Fruit fly (Drosophila melanogaster): ENCODE data around the gene CG31988.

CG31988 gene

dm6 chr2L:21202702-21203101 is at the start of gene CG31988:
CG31988 (minus strand) TSS chr2L:21202802.
- TF ChIP-seq lola (GFP tag; optimal IDR thresholded peaks at IDR 0.05) (no peak), N (GFP tag; optimal IDR thresholded peaks at IDR 0.05) (no peak), Rel (GFP tag; optimal IDR thresholded peaks at IDR 0.05) (no peak), Rel (tag; optimal IDR thresholded peaks at IDR 0.05) (no peak), dsf (GFP tag; optimal IDR thresholded peaks at IDR 0.05; ENCODE audit: borderline replicate concordance) (no peak), CG32264 (GFP tag; optimal IDR thresholded peaks at IDR 0.05) (no peak), foxo (GFP tag; optimal IDR thresholded peaks at IDR 0.05) (no peak), tai (GFP tag; optimal IDR thresholded peaks at IDR 0.05) (no peak), psq (GFP tag; optimal IDR thresholded peaks at IDR 0.05) (no peak), Hr83 (GFP tag; optimal IDR thresholded peaks at IDR 0.05; ENCODE audit: poor library complexity, severe bottlenecking) (no peak), br (GFP tag; optimal IDR thresholded peaks at IDR 0.05) (no peak), GATAd (GFP tag; optimal IDR thresholded peaks at IDR 0.05) (no peak), h (GFP tag; optimal IDR thresholded peaks at IDR 0.05) (no peak), sv (GFP tag; optimal IDR thresholded peaks at IDR 0.05) (no peak), usp (GFP tag; optimal IDR thresholded peaks at IDR 0.05) (no peak)

dm6 chr2L:21251750-21252149 is 49.1 kb upstream of the CG31988 start:
- TF ChIP-seq Hnf4 (GFP tag; optimal IDR thresholded peaks at IDR 0.05) = no peak
- no peak for TF ChIP-seq Rel (GFP tag; optimal IDR thresholded peaks at IDR 0.05)
- TF ChIP-seq Rel (tag; optimal IDR thresholded peaks at IDR 0.05) = peak; percentile 47
- TF ChIP-seq Hr83 (GFP tag; optimal IDR thresholded peaks at IDR 0.05; ENCODE audit: poor library complexity, severe bottlenecking) = no peak

dm6 chr2L:21250519-21251336 is 48.1 kb upstream of the CG31988 start:
- TF ChIP-seq CrebA (GFP tag; optimal IDR thresholded peaks at IDR 0.05; ENCODE audit: borderline replicate concordance) (peak; percentile 85), Hnf4 (GFP tag; optimal IDR thresholded peaks at IDR 0.05) (peak; percentile 2), Dfd (GFP tag; optimal IDR thresholded peaks at IDR 0.05) (no peak), dsf (GFP tag; optimal IDR thresholded peaks at IDR 0.05; ENCODE audit: borderline replicate concordance) (no peak), ey (GFP tag; optimal IDR thresholded peaks at IDR 0.05) (no peak), OdsH (GFP tag; optimal IDR thresholded peaks at IDR 0.05) (peak; percentile 9), GATAd (GFP tag; optimal IDR thresholded peaks at IDR 0.05) (no peak), lola (GFP tag; optimal IDR thresholded peaks at IDR 0.05) (no peak), sage (GFP tag; optimal IDR thresholded peaks at IDR 0.05) (peak; percentile 77), Jra (GFP tag; optimal IDR thresholded peaks at IDR 0.05) (peak; percentile 70), pan (optimal IDR thresholded peaks at IDR 0.05) (no peak), woc (GFP tag; optimal IDR thresholded peaks at IDR 0.05) (peak; percentile 14), fru (GFP tag; optimal IDR thresholded peaks at IDR 0.05) (peak; percentile 9), psq (GFP tag; optimal IDR thresholded peaks at IDR 0.05) (peak; percentile 97), Mio (GFP tag; optimal IDR thresholded peaks at IDR 0.05) (peak; percentile 75), Rel (GFP tag; optimal IDR thresholded peaks at IDR 0.05) (peak; percentile 23), Rel (tag; optimal IDR thresholded peaks at IDR 0.05) (peak; percentile 51), HLH106 (tag; optimal IDR thresholded peaks at IDR 0.05) (no peak), Hr83 (GFP tag; optimal IDR thresholded peaks at IDR 0.05; ENCODE audit: poor library complexity, severe bottlenecking) (peak; percentile 79), usp (GFP tag; optimal IDR thresholded peaks at IDR 0.05) (no peak), sv (GFP tag; optimal IDR thresholded peaks at IDR 0.05) (no peak), jim (GFP tag; optimal IDR thresholded peaks at IDR 0.05) (peak; percentile 25), br (GFP tag; optimal IDR thresholded peaks at IDR 0.05) (peak; percentile 15), dmrt93B (GFP tag; optimal IDR thresholded peaks at IDR 0.05) (no peak), Hr78 (GFP tag; optimal IDR thresholded peaks at IDR 0.05) (peak; percentile 17), brk (GFP tag; optimal IDR thresholded peaks at IDR 0.05) (peak; percentile 58), Vsx2 (GFP tag; optimal IDR thresholded peaks at IDR 0.05; ENCODE audit: partially characterized antibody) (peak; percentile 45), N (GFP tag; optimal IDR thresholded peaks at IDR 0.05) (no peak), rgr (GFP tag; optimal IDR thresholded peaks at IDR 0.05) (peak; percentile 6), dl (GFP tag; optimal IDR thresholded peaks at IDR 0.05; ENCODE audit: insufficient read depth in 1 of 2, partially characterized antibody in 2 of 2) (peak; percentile 77 to 80), Dif (GFP tag; optimal IDR thresholded peaks at IDR 0.05; ENCODE audit: partially characterized antibody) (peak; percentile 82), tai (GFP tag; optimal IDR thresholded peaks at IDR 0.05) (peak; percentile 59), Abd-B (GFP tag; optimal IDR thresholded peaks at IDR 0.05) (no peak), h (GFP tag; optimal IDR thresholded peaks at IDR 0.05) (peak; percentile 38), Sp1 (GFP tag; optimal IDR thresholded peaks at IDR 0.05) (no peak), Myc (optimal IDR thresholded peaks at IDR 0.05) (no peak), foxo (GFP tag; optimal IDR thresholded peaks at IDR 0.05) (peak in 1 of 2 experiments; percentile 83), CG9705 (GFP tag; optimal IDR thresholded peaks at IDR 0.05) (no peak), CG32264 (GFP tag; optimal IDR thresholded peaks at IDR 0.05) (peak; percentile 11)

Measured in whole organism, wandering third instar larva.